Fruit fly (Drosophila melanogaster) whole organism: ENCODE results near the gene lute.

Experiments used
- psq ChIP-seq: fragments of >200 bp; optimal IDR thresholded peaks from 2 replicates; lab custom pipeline; 2017
- usp ChIP-seq: fragments of >200 bp; optimal IDR thresholded peaks from 2 replicates; lab custom pipeline; 2017; ENCODE audit warnings: missing biosample characterization, missing genetic modification characterization, mixed read lengths

DNA sequence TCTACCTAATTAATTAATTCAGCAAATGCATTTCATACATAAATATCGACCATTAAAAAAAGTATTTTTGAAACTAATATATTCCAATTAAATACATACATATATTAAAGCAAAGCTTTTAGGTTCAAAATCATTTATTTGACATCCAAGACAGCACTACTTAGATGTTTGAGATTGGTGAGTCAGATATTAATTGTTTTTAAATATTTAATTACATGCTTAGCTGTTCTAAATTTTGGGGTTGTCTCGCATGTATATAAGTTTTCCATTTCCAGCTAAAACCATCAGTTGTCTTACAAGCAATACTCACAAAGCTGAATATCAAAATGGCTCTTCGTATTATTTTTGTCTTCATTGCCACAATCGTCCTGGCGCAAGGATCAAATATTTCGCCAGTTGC, 38.7 kb downstream of the lute start, which contains the start of gene CG42834:
- TF ChIP-seq usp (GFP tag; lab: Kevin White, UChicago): no peak
- TF ChIP-seq psq (lab: Kevin White, UChicago): no peak
